Fruit fly (Drosophila melanogaster) whole organism, embryonic: ENCODE measurements around the gene Lasp.
A peak's percentile ranks its signal among the peaks of the same experiment; 100 is the strongest.

ENCODE experiments used
- Asciz ChIP-seq: fragments of 200-800 bp; sonication (Bioruptor generic); optimal IDR thresholded peaks from 2 replicates; lab custom pipeline; 2017; ENCODE audit warnings: missing biosample characterization, mild to moderate bottlenecking, missing genetic modification characterization, missing genetic modification reagents
- Bdp1 ChIP-seq: fragments of 200-800 bp; sonication (Bioruptor generic); optimal IDR thresholded peaks from 3 replicates; lab custom pipeline; 2016; ENCODE audit warnings: missing biosample characterization, missing genetic modification characterization
- CG10209 ChIP-seq: fragments of 200-800 bp; sonication (Bioruptor generic); optimal IDR thresholded peaks from 3 replicates; lab custom pipeline; 2017; ENCODE audit warnings: missing biosample characterization, mild to moderate bottlenecking, missing genetic modification characterization, missing genetic modification reagents
- CG1024 ChIP-seq: fragments of 200-800 bp; sonication (Bioruptor generic); IDR thresholded peaks from 2 replicates; pipeline ENCODE4 v1.3.6; 2022; ENCODE audit warnings: missing biosample characterization, missing genetic modification characterization
- CG10431 ChIP-seq: fragments of 200-800 bp; sonication (Bioruptor generic); optimal IDR thresholded peaks from 3 replicates; lab custom pipeline; 2018; ENCODE audit warnings: missing biosample characterization, mild to moderate bottlenecking, missing genetic modification characterization
- CG11085 ChIP-seq: fragments of 200-800 bp; sonication (Bioruptor generic); IDR thresholded peaks from 2 replicates; pipeline ENCODE4 v1.3.6; 2022; ENCODE audit warnings: missing biosample characterization, missing genetic modification characterization
- CG14860 ChIP-seq: fragments of 200-800 bp; sonication (Bioruptor generic); IDR thresholded peaks from 3 replicates; pipeline ENCODE4 v1.3.6; 2022; ENCODE audit warnings: missing biosample characterization, missing genetic modification characterization; ENCODE audit not compliant: partially characterized antibody
- CG14965 ChIP-seq: fragments of 200-800 bp; sonication (Bioruptor generic); optimal IDR thresholded peaks from 2 replicates; lab custom pipeline; 2016; ENCODE audit warnings: missing biosample characterization, missing genetic modification characterization, borderline replicate concordance
- CG17385 ChIP-seq: fragments of 200-800 bp; sonication (Bioruptor generic); optimal IDR thresholded peaks from 3 replicates; lab custom pipeline; 2018; ENCODE audit warnings: missing biosample characterization, mild to moderate bottlenecking, missing genetic modification characterization
- CG17912 ChIP-seq: fragments of 200-800 bp; sonication (Bioruptor generic); optimal IDR thresholded peaks from 2 replicates; lab custom pipeline; 2018; ENCODE audit warnings: missing biosample characterization, mild to moderate bottlenecking, missing genetic modification characterization
- CG18599 ChIP-seq: fragments of 200-800 bp; sonication (Bioruptor generic); optimal IDR thresholded peaks from 3 replicates; lab custom pipeline; 2017; ENCODE audit warnings: missing biosample characterization, missing genetic modification characterization, mild to moderate bottlenecking, moderate library complexity, missing genetic modification reagents
- CG2712 ChIP-seq: fragments of 200-800 bp; optimal IDR thresholded peaks from 3 replicates; lab custom pipeline; 2019; ENCODE audit warnings: missing biosample characterization, mild to moderate bottlenecking, missing genetic modification characterization, moderate library complexity
- CG30431 ChIP-seq: fragments of 200-800 bp; sonication (Bioruptor generic); optimal IDR thresholded peaks from 2 replicates; lab custom pipeline; 2017; ENCODE audit warnings: missing biosample characterization, missing genetic modification characterization
- CG31365 ChIP-seq: fragments of 200-800 bp; sonication (Bioruptor generic); optimal IDR thresholded peaks from 2 replicates; lab custom pipeline; 2018; ENCODE audit warnings: missing biosample characterization, mild to moderate bottlenecking, missing genetic modification characterization
- CG31441 ChIP-seq: fragments of 200-800 bp; sonication (Bioruptor generic); IDR thresholded peaks from 2 replicates; pipeline ENCODE4 v1.3.6; 2022; ENCODE audit warnings: missing biosample characterization, missing genetic modification characterization
- CG32532 ChIP-seq: fragments of 200-800 bp; sonication (Bioruptor generic); IDR thresholded peaks from 2 replicates; pipeline ENCODE4 v1.3.6; 2022; ENCODE audit warnings: missing biosample characterization, missing genetic modification characterization
- CG32767 ChIP-seq: fragments of 200-800 bp; sonication (Bioruptor generic); IDR thresholded peaks from 2 replicates; pipeline ENCODE4 v1.3.6; 2022; ENCODE audit warnings: missing biosample characterization, missing genetic modification characterization
- CG33213 ChIP-seq: fragments of 200-800 bp; sonication (Bioruptor generic); optimal IDR thresholded peaks from 3 replicates; lab custom pipeline; 2016; ENCODE audit warnings: missing biosample characterization, missing genetic modification characterization
- CG34224 ChIP-seq: fragments of 200-800 bp; sonication (Bioruptor generic); IDR thresholded peaks from 3 replicates; pipeline ENCODE4 v1.3.6; 2022; ENCODE audit warnings: missing biosample characterization, missing genetic modification characterization; ENCODE audit not compliant: partially characterized antibody
- CG3726 ChIP-seq: fragments of 200-800 bp; sonication (Bioruptor generic); IDR thresholded peaks from 3 replicates; pipeline ENCODE4, ENCODE4 v1.3.6; 2022; ENCODE audit warnings: missing biosample characterization, missing genetic modification characterization
- CG5953 ChIP-seq: fragments of 200-800 bp; sonication (Bioruptor generic); IDR thresholded peaks from 2 replicates; pipeline ENCODE4 v1.3.6; 2022; ENCODE audit warnings: missing biosample characterization, missing genetic modification characterization
- CkIIα-i1 ChIP-seq: fragments of 200-800 bp; sonication (Bioruptor generic); IDR thresholded peaks from 2 replicates; pipeline ENCODE4 v1.3.6; 2022; ENCODE audit warnings: missing biosample characterization, missing genetic modification characterization
- E2f2 ChIP-seq: fragments of 200-800 bp; sonication (Bioruptor generic); IDR thresholded peaks from 2 replicates; pipeline ENCODE4 v1.3.6; 2022; ENCODE audit warnings: missing biosample characterization, missing genetic modification characterization
- Fer2 ChIP-seq: fragments of 200-800 bp; sonication (Bioruptor generic); optimal IDR thresholded peaks from 2 replicates; lab custom pipeline; 2018; ENCODE audit warnings: missing biosample characterization, mild to moderate bottlenecking, missing genetic modification characterization, moderate library complexity
- GATAe ChIP-seq: fragments of 200-800 bp; sonication (Bioruptor generic); conservative IDR thresholded peaks from 2 replicates; pipeline ENCODE4 v1.3.6; 2022; ENCODE audit warnings: missing biosample characterization, missing genetic modification characterization
- Jarid2 ChIP-seq: fragments of 200-800 bp; sonication (Bioruptor generic); optimal IDR thresholded peaks from 3 replicates; lab custom pipeline; 2017; ENCODE audit warnings: mild to moderate bottlenecking, missing biosample characterization, missing genetic modification reagents, missing genetic modification characterization
- MBD-R2 ChIP-seq: fragments of 200-800 bp; sonication (Bioruptor generic); IDR thresholded peaks from 2 replicates; pipeline ENCODE4 v1.3.6; 2022; ENCODE audit warnings: missing biosample characterization, missing genetic modification characterization
- MTF-1 ChIP-seq: fragments of 200-800 bp; sonication (Bioruptor generic); optimal IDR thresholded peaks from 2 replicates; lab custom pipeline; 2018; ENCODE audit warnings: missing biosample characterization, mild to moderate bottlenecking, missing genetic modification characterization, borderline replicate concordance
- NFAT ChIP-seq: fragments of 200-800 bp; sonication (Bioruptor generic); IDR thresholded peaks from 2 replicates; pipeline ENCODE4 v1.3.6; 2022; ENCODE audit warnings: missing biosample characterization, missing genetic modification characterization
- Rx ChIP-seq: fragments of 200-800 bp; sonication (Bioruptor generic); IDR thresholded peaks from 2 replicates; pipeline ENCODE4 v1.3.6; 2022; ENCODE audit warnings: missing biosample characterization, missing genetic modification characterization
- Spps ChIP-seq: fragments of 200-800 bp; sonication (Bioruptor generic); optimal IDR thresholded peaks from 2 replicates; lab custom pipeline; 2018; ENCODE audit warnings: missing biosample characterization, mild to moderate bottlenecking, missing genetic modification characterization
- ato ChIP-seq: fragments of 200-800 bp; sonication (Bioruptor generic); IDR thresholded peaks from 2 replicates; pipeline ENCODE4 v1.3.6; 2022; ENCODE audit warnings: missing biosample characterization, missing genetic modification characterization; ENCODE audit not compliant: partially characterized antibody
- bcd ChIP-seq: fragments of 200-800 bp; sonication (Bioruptor generic); optimal IDR thresholded peaks from 2 replicates; lab custom pipeline; 2017; ENCODE audit warnings: missing biosample characterization, mild to moderate bottlenecking, missing genetic modification characterization
- crc ChIP-seq: fragments of 200-800 bp; sonication (Bioruptor generic); optimal IDR thresholded peaks from 2 replicates; lab custom pipeline; 2016; ENCODE audit warnings: missing biosample characterization, missing genetic modification characterization
- danr ChIP-seq: fragments of 200-800 bp; sonication (Bioruptor generic); IDR thresholded peaks from 2 replicates; pipeline ENCODE4 v1.3.6; 2022; ENCODE audit warnings: missing biosample characterization, missing genetic modification characterization
- fu2 ChIP-seq: fragments of 200-800 bp; sonication (Bioruptor generic); optimal IDR thresholded peaks from 2 replicates; lab custom pipeline; 2016; ENCODE audit warnings: missing biosample characterization, missing genetic modification characterization
- gcm ChIP-seq: fragments of 200-800 bp; sonication (Bioruptor generic); optimal IDR thresholded peaks from 2 replicates; lab custom pipeline; 2019; ENCODE audit warnings: missing biosample characterization, mild to moderate bottlenecking, missing genetic modification characterization, moderate library complexity
- gem ChIP-seq: fragments of 200-800 bp; sonication (Bioruptor generic); optimal IDR thresholded peaks from 2 replicates; lab custom pipeline; 2019; ENCODE audit warnings: missing biosample characterization, mild to moderate bottlenecking, missing genetic modification characterization, moderate library complexity
- insv ChIP-seq, 2 experiments: fragments of 200-800 bp; sonication (Bioruptor generic); optimal IDR thresholded peaks; 3 replicates each; lab custom pipeline; 2016 to 2018; ENCODE audit warnings: missing biosample characterization in 2 of 2, missing genetic modification characterization in 2 of 2
- jing ChIP-seq: fragments of 200-800 bp; sonication (Bioruptor generic); optimal IDR thresholded peaks from 2 replicates; lab custom pipeline; 2018; ENCODE audit warnings: missing biosample characterization, mild to moderate bottlenecking, missing genetic modification characterization
- lab ChIP-seq: fragments of 200-800 bp; sonication (Bioruptor generic); optimal IDR thresholded peaks from 3 replicates; lab custom pipeline; 2017; ENCODE audit warnings: missing biosample characterization, missing genetic modification characterization, mild to moderate bottlenecking, moderate library complexity, missing genetic modification reagents
- luna ChIP-seq: fragments of 200-800 bp; sonication (Bioruptor generic); optimal IDR thresholded peaks from 2 replicates; lab custom pipeline; 2016; ENCODE audit warnings: missing biosample characterization, missing genetic modification characterization
- mam ChIP-seq: fragments of 200-800 bp; sonication (Bioruptor generic); optimal IDR thresholded peaks from 3 replicates; lab custom pipeline; 2016; ENCODE audit warnings: missing biosample characterization, missing genetic modification characterization
- oc ChIP-seq: fragments of 200-800 bp; sonication (Bioruptor generic); optimal IDR thresholded peaks from 2 replicates; lab custom pipeline; 2018; ENCODE audit warnings: missing biosample characterization, mild to moderate bottlenecking, missing genetic modification characterization, moderate library complexity
- slp2 ChIP-seq: fragments of 200-800 bp; sonication (Bioruptor generic); optimal IDR thresholded peaks from 2 replicates; lab custom pipeline; 2016; ENCODE audit warnings: missing biosample characterization, missing genetic modification characterization
- ssp ChIP-seq: fragments of 200-800 bp; sonication (Bioruptor generic); IDR thresholded peaks from 2 replicates; pipeline ENCODE4 v1.3.6; 2022; ENCODE audit warnings: missing biosample characterization, missing genetic modification characterization
- stwl ChIP-seq: fragments of 200-800 bp; sonication (Bioruptor generic); optimal IDR thresholded peaks from 3 replicates; lab custom pipeline; 2018; ENCODE audit warnings: missing biosample characterization, mild to moderate bottlenecking, missing genetic modification characterization, moderate library complexity
- tgo ChIP-seq: fragments of 200-800 bp; sonication (Bioruptor generic); IDR thresholded peaks from 3 replicates; pipeline ENCODE4 v1.3.6; 2022; ENCODE audit warnings: missing biosample characterization, missing genetic modification characterization
- wek ChIP-seq: fragments of 200-800 bp; sonication (Bioruptor generic); optimal IDR thresholded peaks from 3 replicates; lab custom pipeline; 2018; ENCODE audit warnings: missing biosample characterization, mild to moderate bottlenecking, missing genetic modification characterization, moderate library complexity

Gene Lasp

DNA sequence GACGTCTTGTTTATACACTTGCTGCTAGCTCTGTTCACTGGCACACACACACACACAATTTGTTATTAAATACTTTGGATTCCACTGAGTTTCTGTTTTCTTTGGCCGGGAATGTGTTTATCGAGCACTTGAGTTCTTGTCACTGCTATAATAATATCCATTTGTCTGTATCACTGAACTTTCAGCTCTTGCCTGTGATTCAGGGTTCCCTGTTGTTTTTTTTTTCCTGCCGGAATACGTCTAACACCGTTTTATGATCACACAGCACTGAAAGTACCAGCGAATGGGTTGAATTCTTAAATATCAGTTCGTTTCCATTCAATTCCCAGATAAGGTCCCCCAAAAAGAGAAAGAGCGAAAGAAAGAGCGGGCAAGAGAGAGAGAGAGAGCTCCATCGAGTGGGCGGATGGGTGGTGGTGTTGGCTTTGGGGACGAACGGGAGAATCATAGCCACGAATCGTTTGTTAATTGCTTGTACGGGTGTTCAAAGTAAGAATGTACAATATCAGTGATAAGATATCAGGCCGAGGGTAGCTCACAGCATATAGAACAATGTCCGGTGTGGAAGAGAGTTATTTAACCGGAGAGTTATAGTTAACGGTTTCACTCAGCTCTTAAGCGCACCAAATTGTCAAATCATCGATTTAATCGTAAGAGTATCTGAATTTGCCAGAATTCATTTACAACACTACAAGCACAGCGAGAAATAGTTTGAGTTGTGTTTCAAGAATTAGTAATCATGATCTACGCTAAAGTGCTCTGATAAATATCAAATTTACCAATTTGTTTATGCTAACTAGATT lies 43.6 kb downstream of the Lasp start, which contains the start of gene Galphaf (continued):
- TF ChIP-seq E2f2 (GFP tag; lab: Robert Waterston, UW) (no peak), CG30431 (GFP tag; lab: Kevin White, UChicago) (no peak), CG32767 (GFP tag; lab: Robert Waterston, UW) (no peak), gem (tag; lab: Kevin White, UChicago) (no peak), Asciz (GFP tag; lab: Kevin White, UChicago) (no peak), CG31365 (tag; lab: Kevin White, UChicago) (no peak), CG5953 (GFP tag; lab: Robert Waterston, UW) (no peak), MTF-1 (GFP tag; lab: Kevin White, UChicago) (no peak), CG32532 (GFP tag; lab: Robert Waterston, UW) (0 out of 2 replicates have a peak, but pooled peaks have one; percentile 20), CG14965 (GFP tag; lab: Kevin White, UChicago) (no peak), Rx (GFP tag; lab: Robert Waterston, UW) (no peak), mam (no peak), CG1024 (GFP tag; lab: Robert Waterston, UW) (no peak), CkIIα-i1 (GFP tag; lab: Robert Waterston, UW) (no peak), CG10431 (GFP tag; lab: Kevin White, UChicago) (no peak), Fer2 (tag; lab: Kevin White, UChicago) (no peak), CG3726 (no peak), CG33213 (no peak), danr (GFP tag; lab: Robert Waterston, UW) (no peak), oc (tag; lab: Kevin White, UChicago) (no peak), wek (GFP tag; lab: Kevin White, UChicago) (no peak), CG18599 (GFP tag; lab: Kevin White, UChicago) (peak; percentile 2), bcd (GFP tag; lab: Kevin White, UChicago) (no peak), crc (GFP tag; lab: Kevin White, UChicago) (no peak), Bdp1 (GFP tag; lab: Kevin White, UChicago) (no peak), MBD-R2 (GFP tag; lab: Robert Waterston, UW) (no peak), GATAe (GFP tag; lab: Robert Waterston, UW) (0 out of 2 replicates have a peak, but pooled peaks have one; percentile 44), CG17385 (GFP tag; lab: Kevin White, UChicago) (peak; percentile 16), ato (no peak), CG11085 (GFP tag; lab: Robert Waterston, UW) (no peak), insv (GFP tag; optimal IDR thresholded peaks at IDR 0.05; lab: Kevin White, UChicago) (no peak), NFAT (no peak), CG2712 (tag; lab: Kevin White, UChicago) (no peak), fu2 (GFP tag; lab: Kevin White, UChicago) (no peak), ssp (GFP tag; lab: Robert Waterston, UW) (no peak), slp2 (GFP tag; lab: Kevin White, UChicago) (no peak), stwl (tag; lab: Kevin White, UChicago) (no peak), luna (GFP tag; lab: Kevin White, UChicago) (no peak), Spps (tag; lab: Kevin White, UChicago) (no peak), CG34224 (GFP tag; lab: Robert Waterston, UW) (no peak), jing (GFP tag; lab: Kevin White, UChicago) (no peak), CG31441 (GFP tag; lab: Robert Waterston, UW) (no peak), CG10209 (GFP tag; lab: Kevin White, UChicago) (no peak), gcm (GFP tag; lab: Kevin White, UChicago) (no peak), CG17912 (GFP tag; lab: Kevin White, UChicago) (no peak), CG14860 (no peak), tgo (GFP tag; lab: Robert Waterston, UW) (no peak), lab (GFP tag; lab: Kevin White, UChicago) (peak; percentile 48), Jarid2 (peak; percentile 77)
